Worm (Caenorhabditis elegans) whole organism, L4 larva: ENCODE data around the gene sng-1.
A peak's percentile ranks its signal among the peaks of the same experiment; 100 is the strongest.

ENCODE experiments used
- D1046.2 ChIP-seq: fragments of 200-800 bp; sonication (Bioruptor generic); IDR thresholded peaks from 2 replicates; pipeline ENCODE4 v1.3.6; 2022; ENCODE audit warnings: missing genetic modification characterization, missing compliant biosample characterization
- F44E2.7 ChIP-seq: fragments of 200-800 bp; sonication (Bioruptor generic); IDR thresholded peaks from 2 replicates; pipeline ENCODE4 v2.1.2; 2022; ENCODE audit warnings: missing genetic modification characterization, missing compliant biosample characterization
- F49E8.2 ChIP-seq: sonication (generic microtip); optimal IDR thresholded peaks from 2 replicates; lab custom pipeline; 2016; ENCODE audit warnings: missing compliant biosample characterization, mild to moderate bottlenecking, missing genetic modification characterization, borderline replicate concordance
- T26A8.4 ChIP-seq: fragments of 200-800 bp; sonication (Bioruptor generic); IDR thresholded peaks from 2 replicates; pipeline ENCODE4 v1.3.6; 2022; ENCODE audit warnings: missing genetic modification characterization, missing compliant biosample characterization
- Y105C5A.15 ChIP-seq: fragments of 200-800 bp; sonication (Bioruptor generic); IDR thresholded peaks from 2 replicates; pipeline ENCODE4 v1.3.6; 2022; ENCODE audit warnings: missing genetic modification characterization, missing compliant biosample characterization
- Y75B8A.6 ChIP-seq: fragments of 200-800 bp; sonication (Bioruptor generic); IDR thresholded peaks from 2 replicates; pipeline ENCODE4 v1.3.6; 2022; ENCODE audit warnings: missing genetic modification reagents, missing genetic modification characterization, missing compliant biosample characterization
- ZK337.2 ChIP-seq: fragments of 200-800 bp; sonication (Bioruptor generic); IDR thresholded peaks from 2 replicates; pipeline ENCODE4 v1.3.6; 2022; ENCODE audit warnings: missing genetic modification reagents, missing genetic modification characterization, missing compliant biosample characterization
- ZK546.5 ChIP-seq, 2 experiments: sonication (generic microtip); optimal IDR thresholded peaks; 2 replicates each; lab custom pipeline; 2017; ENCODE audit warnings: missing biosample characterization in 2 of 2, missing genetic modification characterization in 2 of 2
- aha-1 ChIP-seq: fragments of 150-350 bp; peaks from one replicate; lab custom pipeline; 2014; ENCODE audit warnings: missing biosample characterization, missing genetic modification characterization
- aly-2 ChIP-seq: sonication (generic microtip); optimal IDR thresholded peaks from 2 replicates; lab custom pipeline; 2018; ENCODE audit warnings: missing biosample characterization, missing genetic modification characterization
- ama-1 ChIP-seq: fragments of 150-350 bp; optimal IDR thresholded peaks from 2 replicates; lab custom pipeline; 2014; ENCODE audit warnings: inconsistent platforms, mixed read lengths
- attf-4 ChIP-seq: sonication (generic microtip); optimal IDR thresholded peaks from 3 replicates; lab custom pipeline; 2017; ENCODE audit warnings: missing biosample characterization, missing genetic modification characterization
- ceh-28 ChIP-seq: fragments of 150-350 bp; optimal IDR thresholded peaks from 2 replicates; lab custom pipeline; 2014; ENCODE audit warnings: missing biosample characterization, missing genetic modification reagents, missing genetic modification characterization
- ceh-44 ChIP-seq: fragments of 200-800 bp; sonication (Bioruptor generic); IDR thresholded peaks from 2 replicates; pipeline ENCODE4 v1.3.6; 2022; ENCODE audit warnings: missing genetic modification reagents, missing genetic modification characterization, missing compliant biosample characterization
- ceh-82 ChIP-seq: sonication (generic microtip); optimal IDR thresholded peaks from 2 replicates; lab custom pipeline; 2017; ENCODE audit warnings: missing biosample characterization, missing genetic modification characterization
- ctbp-1 ChIP-seq: fragments of 200-800 bp; sonication (Bioruptor generic); IDR thresholded peaks from 2 replicates; pipeline ENCODE4 v1.3.6; 2022; ENCODE audit warnings: missing genetic modification reagents, missing genetic modification characterization, missing compliant biosample characterization
- daf-16 ChIP-seq, 3 experiments: sonication (generic microtip); optimal IDR thresholded peaks; 2 replicates each; lab custom pipeline; 2016 to 2017; ENCODE audit warnings: missing genetic modification characterization in 3 of 3, missing genetic modification reagents in 3 of 3, mild to moderate bottlenecking in 2 of 3, missing compliant biosample characterization in 2 of 3, missing biosample characterization in 1 of 3, moderate library complexity in 1 of 3
- daf-19 ChIP-seq: fragments of 200-800 bp; sonication (Bioruptor generic); conservative IDR thresholded peaks from 2 replicates; pipeline ENCODE4 v1.3.6; 2022; ENCODE audit warnings: missing genetic modification characterization, missing compliant biosample characterization
- daf-8 ChIP-seq: fragments of 200-800 bp; sonication (Bioruptor generic); IDR thresholded peaks from 2 replicates; pipeline ENCODE4 v1.3.6; 2022; ENCODE audit warnings: missing genetic modification characterization, missing compliant biosample characterization
- dmd-8 ChIP-seq: fragments of 200-800 bp; sonication (Bioruptor generic); IDR thresholded peaks from 2 replicates; pipeline ENCODE4 v1.3.6; 2022; ENCODE audit warnings: missing genetic modification characterization, missing compliant biosample characterization
- dmd-9 ChIP-seq: fragments of 200-800 bp; sonication (Bioruptor generic); IDR thresholded peaks from 2 replicates; pipeline ENCODE4 v1.3.6; 2022; ENCODE audit warnings: missing genetic modification reagents, missing genetic modification characterization, missing compliant biosample characterization
- dve-1 ChIP-seq: sonication (generic microtip); optimal IDR thresholded peaks from 2 replicates; lab custom pipeline; 2017; ENCODE audit warnings: antibody characterized with exemption, mild to moderate bottlenecking, missing genetic modification characterization, missing compliant biosample characterization; ENCODE audit not compliant: insufficient read depth
- egl-27 ChIP-seq: sonication (generic microtip); optimal IDR thresholded peaks from 3 replicates; lab custom pipeline; 2017; ENCODE audit warnings: missing biosample characterization, missing genetic modification reagents, missing genetic modification characterization
- hif-1 ChIP-seq, 2 experiments: sonication (generic microtip); optimal IDR thresholded peaks; 2 replicates each; lab custom pipeline; 2016 to 2017; ENCODE audit warnings: missing compliant biosample characterization in 2 of 2, missing genetic modification characterization in 2 of 2, missing genetic modification reagents in 2 of 2, missing genotype in 2 of 2, mild to moderate bottlenecking in 1 of 2
- hlh-11 ChIP-seq: fragments of 200-800 bp; sonication (Bioruptor generic); optimal IDR thresholded peaks from 2 replicates; lab custom pipeline; 2018; ENCODE audit warnings: mild to moderate bottlenecking, missing genetic modification characterization, missing compliant biosample characterization
- lim-7 ChIP-seq: fragments of 200-800 bp; sonication (Bioruptor generic); IDR thresholded peaks from 2 replicates; pipeline ENCODE4 v1.3.6; 2022; ENCODE audit warnings: missing genetic modification characterization, missing compliant biosample characterization
- lin-13 ChIP-seq: fragments of 150-350 bp; optimal IDR thresholded peaks from 2 replicates; lab custom pipeline; 2014; ENCODE audit warnings: missing biosample characterization, missing genetic modification reagents, missing genetic modification characterization
- madf-5 ChIP-seq, 2 experiments: fragments of 200-800 bp; sonication (Bioruptor generic); IDR thresholded peaks; 2 replicates each; pipeline ENCODE4 v1.3.6; 2022; ENCODE audit warnings: missing compliant biosample characterization in 2 of 2, missing genetic modification characterization in 2 of 2
- madf-9 ChIP-seq: fragments of 200-800 bp; sonication (Bioruptor generic); conservative IDR thresholded peaks from 2 replicates; pipeline ENCODE4 v1.3.6; 2022; ENCODE audit warnings: missing genetic modification reagents, missing genetic modification characterization, missing compliant biosample characterization
- mxl-3 ChIP-seq: fragments of 200-800 bp; sonication (Bioruptor generic); optimal IDR thresholded peaks from 2 replicates; lab custom pipeline; 2018; ENCODE audit warnings: mild to moderate bottlenecking, missing genetic modification characterization, missing compliant biosample characterization
- nhr-102 ChIP-seq: sonication (generic microtip); optimal IDR thresholded peaks from 2 replicates; lab custom pipeline; 2016; ENCODE audit warnings: mild to moderate bottlenecking, missing genetic modification characterization, moderate library complexity, missing compliant biosample characterization
- nhr-11 ChIP-seq: fragments of 150-350 bp; optimal IDR thresholded peaks from 2 replicates; lab custom pipeline; 2014; ENCODE audit warnings: missing biosample characterization, missing genetic modification characterization
- nhr-42 ChIP-seq: fragments of 200-800 bp; sonication (Bioruptor generic); IDR thresholded peaks from 2 replicates; pipeline ENCODE4 v1.3.6; 2022; ENCODE audit warnings: missing genetic modification characterization, missing compliant biosample characterization
- nhr-48 ChIP-seq: sonication (generic microtip); optimal IDR thresholded peaks from 2 replicates; lab custom pipeline; 2016; ENCODE audit warnings: mild to moderate bottlenecking, missing genetic modification characterization, missing compliant biosample characterization
- nhr-6 ChIP-seq: fragments of 150-350 bp; optimal IDR thresholded peaks from 2 replicates; lab custom pipeline; 2014; ENCODE audit warnings: missing biosample characterization, missing genetic modification characterization
- nhr-77 ChIP-seq: fragments of 150-350 bp; optimal IDR thresholded peaks from 2 replicates; lab custom pipeline; 2014; ENCODE audit warnings: missing biosample characterization, missing genetic modification characterization
- php-3 ChIP-seq: fragments of 200-800 bp; sonication (Bioruptor generic); IDR thresholded peaks from 2 replicates; pipeline ENCODE4 v1.3.6; 2022; ENCODE audit warnings: missing genetic modification reagents, missing genetic modification characterization, missing compliant biosample characterization
- saeg-2 ChIP-seq: fragments of 200-800 bp; sonication (Bioruptor generic); IDR thresholded peaks from 2 replicates; pipeline ENCODE4 v1.3.6; 2022; ENCODE audit warnings: missing genetic modification reagents, missing genetic modification characterization, missing compliant biosample characterization
- sdz-12 ChIP-seq: fragments of 200-800 bp; sonication (Bioruptor generic); optimal IDR thresholded peaks from 2 replicates; lab custom pipeline; 2018; ENCODE audit warnings: mild to moderate bottlenecking, missing genetic modification characterization, missing compliant biosample characterization
- set-16 ChIP-seq: fragments of 200-800 bp; sonication (Bioruptor generic); IDR thresholded peaks from 2 replicates; pipeline ENCODE4 v1.3.6; 2022; ENCODE audit warnings: missing genetic modification reagents, missing genetic modification characterization, missing compliant biosample characterization
- tra-1 ChIP-seq: fragments of 200-800 bp; sonication (Bioruptor generic); IDR thresholded peaks from 2 replicates; pipeline ENCODE4 v1.3.6; 2022; ENCODE audit warnings: missing genetic modification reagents, missing genetic modification characterization, missing compliant biosample characterization
- unc-130 ChIP-seq: sonication (generic microtip); optimal IDR thresholded peaks from 2 replicates; lab custom pipeline; 2016; ENCODE audit warnings: missing genetic modification reagents, missing genetic modification characterization, missing compliant biosample characterization
- unc-39 ChIP-seq: sonication (generic microtip); optimal IDR thresholded peaks from 2 replicates; lab custom pipeline; 2017; ENCODE audit warnings: missing biosample characterization, missing genetic modification characterization
- unc-62 ChIP-seq, 3 experiments: fragments of 150-350 bp in 1 of 3; sonication (generic microtip); optimal IDR thresholded peaks in 2 of 3; peaks in 1 of 3; 1 replicate in 1 of 3; 2 replicates in 2 of 3; lab custom pipeline; 2014 to 2017; ENCODE audit warnings: missing biosample characterization in 3 of 3, missing genetic modification characterization in 3 of 3, missing genetic modification reagents in 3 of 3, missing genotype in 1 of 3
- vab-7 ChIP-seq: fragments of 200-800 bp; sonication (Bioruptor generic); IDR thresholded peaks from 2 replicates; pipeline ENCODE4 v1.3.6; 2022; ENCODE audit warnings: missing genetic modification reagents, missing genetic modification characterization, missing compliant biosample characterization
- zfp-2 ChIP-seq: sonication (generic microtip); optimal IDR thresholded peaks from 2 replicates; lab custom pipeline; 2016; ENCODE audit warnings: mild to moderate bottlenecking, missing genetic modification characterization, missing compliant biosample characterization
- zfp-3 ChIP-seq: fragments of 200-800 bp; sonication (Bioruptor generic); conservative IDR thresholded peaks from 2 replicates; pipeline ENCODE4 v1.3.6; 2022; ENCODE audit warnings: missing genetic modification reagents, missing genetic modification characterization, missing compliant biosample characterization
- zip-2 ChIP-seq: fragments of 150-350 bp; optimal IDR thresholded peaks from 2 replicates; lab custom pipeline; 2014; ENCODE audit warnings: missing biosample characterization, missing genetic modification characterization

sng-1 gene

ce11 chrX:7315329-7315728 is 12.1 kb upstream of the sng-1 start, which contains the start of gene spp-3 (continued):
- no peak for TF ChIP-seq set-16 (GFP tag; lab: Robert Waterston, UW)
- TF ChIP-seq daf-8 (GFP tag; lab: Robert Waterston, UW): no peak
- no peak for TF ChIP-seq egl-27 (tag; lab: Kevin White, UChicago)
- TF ChIP-seq ZK337.2 (GFP tag; lab: Robert Waterston, UW): no peak
- no peak for TF ChIP-seq lim-7 (GFP tag; lab: Robert Waterston, UW)
- no peak for TF ChIP-seq ama-1 (lab: Kevin White, UChicago)
- no peak for TF ChIP-seq unc-62 (GFP tag; optimal IDR thresholded peaks at IDR 0.05 in 1 of 2; lab: Kevin White, UChicago)
- TF ChIP-seq unc-62 (tag; optimal IDR thresholded peaks at IDR 0.05; lab: Kevin White, UChicago): no peak
- TF ChIP-seq unc-130 (GFP tag; lab: Kevin White, UChicago): no peak
- TF ChIP-seq F49E8.2 (tag; lab: Kevin White, UChicago): no peak
- TF ChIP-seq ZK546.5 (tag; optimal IDR thresholded peaks at IDR 0.05; lab: Kevin White, UChicago): no peak
- no peak for TF ChIP-seq attf-4 (tag; lab: Kevin White, UChicago)
- no peak for TF ChIP-seq ctbp-1 (GFP tag; lab: Robert Waterston, UW)
- peak; percentile 85 for TF ChIP-seq dve-1
- TF ChIP-seq hif-1 (tag; optimal IDR thresholded peaks at IDR 0.05; lab: Kevin White, UChicago): no peak
- peak; percentile 56 for TF ChIP-seq nhr-102 (tag; lab: Kevin White, UChicago)
- no peak for TF ChIP-seq ceh-28
- TF ChIP-seq nhr-48 (tag; lab: Kevin White, UChicago): peak; percentile 43
- TF ChIP-seq mxl-3 (GFP tag; lab: Kevin White, UChicago): peak; percentile 24
- peak; percentile 73 for TF ChIP-seq hlh-11 (tag; lab: Kevin White, UChicago)
- TF ChIP-seq F44E2.7 (GFP tag; lab: Robert Waterston, UW): no peak
- TF ChIP-seq sdz-12 (GFP tag; lab: Kevin White, UChicago): no peak
- no peak for TF ChIP-seq ceh-82 (tag; lab: Kevin White, UChicago)
- no peak; the same call in 1 of the 2 replicates for TF ChIP-seq zfp-3 (GFP tag; lab: Robert Waterston, UW)
- TF ChIP-seq nhr-42 (GFP tag; lab: Robert Waterston, UW): no peak
- no peak for TF ChIP-seq zip-2 (tag; lab: Kevin White, UChicago)
- TF ChIP-seq nhr-11 (tag; lab: Kevin White, UChicago): no peak
- no peak for TF ChIP-seq madf-9 (GFP tag; lab: Robert Waterston, UW)
- no peak for TF ChIP-seq dmd-9 (GFP tag; lab: Robert Waterston, UW)
- TF ChIP-seq php-3: peak; percentile 89
- TF ChIP-seq ceh-44 (GFP tag; lab: Robert Waterston, UW): no peak
- no peak for TF ChIP-seq D1046.2 (GFP tag; lab: Robert Waterston, UW)
- no peak for TF ChIP-seq lin-13 (GFP tag; lab: Kevin White, UChicago)
- no peak for TF ChIP-seq madf-5 (GFP tag; IDR thresholded peaks at IDR 0.05; lab: Robert Waterston, UW)
- no peak for TF ChIP-seq dmd-8 (GFP tag; lab: Robert Waterston, UW)
- no peak for TF ChIP-seq Y105C5A.15 (GFP tag; lab: Robert Waterston, UW)
- TF ChIP-seq nhr-77 (tag; lab: Kevin White, UChicago): peak; percentile 39
- no peak for TF ChIP-seq Y75B8A.6 (GFP tag; lab: Robert Waterston, UW)
- no peak for TF ChIP-seq zfp-2
- no peak for TF ChIP-seq nhr-6 (tag; lab: Kevin White, UChicago)
- no peak for TF ChIP-seq unc-39 (tag; lab: Kevin White, UChicago)
- no peak for TF ChIP-seq daf-19 (GFP tag; lab: Robert Waterston, UW)
- TF ChIP-seq saeg-2 (GFP tag; lab: Robert Waterston, UW): no peak
- peak in 1 of 2 experiments; percentile 43 for TF ChIP-seq daf-16 (GFP tag; optimal IDR thresholded peaks at IDR 0.05; lab: Kevin White, UChicago)
- TF ChIP-seq daf-16 (tag; optimal IDR thresholded peaks at IDR 0.05; lab: Kevin White, UChicago): peak; percentile 90
- TF ChIP-seq T26A8.4 (GFP tag; lab: Robert Waterston, UW): 0 out of 2 replicates have a peak, but pooled peaks have one; percentile 44
- no peak for TF ChIP-seq vab-7
- TF ChIP-seq aly-2 (tag; lab: Kevin White, UChicago): no peak
- 0 out of 2 replicates have a peak, but pooled peaks have one; percentile 45 for TF ChIP-seq tra-1 (GFP tag; lab: Robert Waterston, UW)
- TF ChIP-seq aha-1: peak; percentile 15
